Worm (Caenorhabditis elegans) whole organism, L4 larva: ENCODE results near the gene Y39A3B.7.

ENCODE experiments used
- F26F4.8 ChIP-seq: fragments of 200-800 bp; sonication (Bioruptor generic); conservative IDR thresholded peaks from 2 replicates; pipeline ENCODE4 v1.3.6; 2022; ENCODE audit warnings: missing genetic modification characterization, missing compliant biosample characterization
- F49E8.2 ChIP-seq: sonication (generic microtip); optimal IDR thresholded peaks from 2 replicates; lab custom pipeline; 2016; ENCODE audit warnings: missing compliant biosample characterization, mild to moderate bottlenecking, missing genetic modification characterization, borderline replicate concordance
- T20F7.1 ChIP-seq: fragments of 200-800 bp; sonication (Bioruptor generic); optimal IDR thresholded peaks from 2 replicates; lab custom pipeline; 2018; ENCODE audit warnings: mild to moderate bottlenecking, missing genetic modification characterization, missing compliant biosample characterization
- Y5F2A.4 ChIP-seq: fragments of 200-800 bp; sonication (Bioruptor generic); optimal IDR thresholded peaks from 2 replicates; lab custom pipeline; 2018; ENCODE audit warnings: mild to moderate bottlenecking, missing genetic modification characterization, missing compliant biosample characterization
- Y75B8A.6 ChIP-seq: fragments of 200-800 bp; sonication (Bioruptor generic); IDR thresholded peaks from 2 replicates; pipeline ENCODE4 v1.3.6; 2022; ENCODE audit warnings: missing genetic modification reagents, missing genetic modification characterization, missing compliant biosample characterization
- aha-1 ChIP-seq: fragments of 150-350 bp; peaks from one replicate; lab custom pipeline; 2014; ENCODE audit warnings: missing biosample characterization, missing genetic modification characterization
- arid-1 ChIP-seq: fragments of 200-800 bp; sonication (Bioruptor generic); conservative IDR thresholded peaks from 2 replicates; pipeline ENCODE4 v1.3.6; 2022; ENCODE audit warnings: missing genetic modification reagents, missing genetic modification characterization, missing compliant biosample characterization
- ceh-20 ChIP-seq: fragments of 200-800 bp; sonication (Bioruptor generic); IDR thresholded peaks from 2 replicates; pipeline ENCODE4 v1.3.6; 2022; ENCODE audit warnings: missing genetic modification reagents, missing genetic modification characterization, missing compliant biosample characterization
- ceh-32 ChIP-seq: sonication (generic microtip); optimal IDR thresholded peaks from 2 replicates; lab custom pipeline; 2016; ENCODE audit warnings: mild to moderate bottlenecking, missing genetic modification characterization, missing compliant biosample characterization; ENCODE audit not compliant: poor library complexity
- ceh-82 ChIP-seq: sonication (generic microtip); optimal IDR thresholded peaks from 2 replicates; lab custom pipeline; 2017; ENCODE audit warnings: missing biosample characterization, missing genetic modification characterization
- ctbp-1 ChIP-seq: fragments of 200-800 bp; sonication (Bioruptor generic); IDR thresholded peaks from 2 replicates; pipeline ENCODE4 v1.3.6; 2022; ENCODE audit warnings: missing genetic modification reagents, missing genetic modification characterization, missing compliant biosample characterization
- dmd-8 ChIP-seq: fragments of 200-800 bp; sonication (Bioruptor generic); IDR thresholded peaks from 2 replicates; pipeline ENCODE4 v1.3.6; 2022; ENCODE audit warnings: missing genetic modification characterization, missing compliant biosample characterization
- dmd-9 ChIP-seq: fragments of 200-800 bp; sonication (Bioruptor generic); IDR thresholded peaks from 2 replicates; pipeline ENCODE4 v1.3.6; 2022; ENCODE audit warnings: missing genetic modification reagents, missing genetic modification characterization, missing compliant biosample characterization
- hlh-30 ChIP-seq: sonication (generic microtip); optimal IDR thresholded peaks from 2 replicates; lab custom pipeline; 2017; ENCODE audit warnings: antibody characterized with exemption, mild to moderate bottlenecking, missing genetic modification characterization, missing compliant biosample characterization; ENCODE audit not compliant: insufficient read depth
- hmg-1.1 ChIP-seq: fragments of 200-800 bp; sonication (Bioruptor generic); IDR thresholded peaks from 2 replicates; pipeline ENCODE4 v1.3.6; 2022; ENCODE audit warnings: missing genetic modification reagents, missing genetic modification characterization, missing compliant biosample characterization
- lim-7 ChIP-seq: fragments of 200-800 bp; sonication (Bioruptor generic); IDR thresholded peaks from 2 replicates; pipeline ENCODE4 v1.3.6; 2022; ENCODE audit warnings: missing genetic modification characterization, missing compliant biosample characterization
- lin-1 ChIP-seq: fragments of 200-800 bp; sonication (Bioruptor generic); IDR thresholded peaks from 2 replicates; pipeline ENCODE4 v1.3.6; 2022; ENCODE audit warnings: missing genetic modification reagents, missing genetic modification characterization, missing compliant biosample characterization
- lin-15B ChIP-seq: fragments of 150-350 bp; sonication (generic microtip); optimal IDR thresholded peaks from 3 replicates; lab custom pipeline; 2014; ENCODE audit warnings: missing biosample characterization, missing genetic modification characterization
- lin-29 ChIP-seq: fragments of 200-800 bp; sonication (Bioruptor generic); IDR thresholded peaks from 2 replicates; pipeline ENCODE4 v1.3.6; 2022; ENCODE audit warnings: missing genetic modification reagents, missing genetic modification characterization, missing compliant biosample characterization
- lin-38 ChIP-seq: fragments of 200-800 bp; sonication (Bioruptor generic); IDR thresholded peaks from 2 replicates; pipeline ENCODE4 v1.3.6; 2022; ENCODE audit warnings: missing genetic modification reagents, missing genetic modification characterization, missing compliant biosample characterization
- lir-3 ChIP-seq: sonication (generic microtip); optimal IDR thresholded peaks from 2 replicates; lab custom pipeline; 2016; ENCODE audit warnings: mild to moderate bottlenecking, missing genetic modification characterization, missing compliant biosample characterization
- mes-2 ChIP-seq: sonication (generic microtip); optimal IDR thresholded peaks from 2 replicates; lab custom pipeline; 2016; ENCODE audit warnings: missing genotype, mild to moderate bottlenecking, missing genetic modification characterization, missing compliant biosample characterization; ENCODE audit not compliant: poor library complexity, severe bottlenecking
- mxl-3 ChIP-seq: fragments of 200-800 bp; sonication (Bioruptor generic); optimal IDR thresholded peaks from 2 replicates; lab custom pipeline; 2018; ENCODE audit warnings: mild to moderate bottlenecking, missing genetic modification characterization, missing compliant biosample characterization
- nhr-10 ChIP-seq: fragments of 150-350 bp; optimal IDR thresholded peaks from 2 replicates; lab custom pipeline; 2014; ENCODE audit warnings: missing biosample characterization, missing genetic modification characterization
- nhr-102 ChIP-seq: sonication (generic microtip); optimal IDR thresholded peaks from 2 replicates; lab custom pipeline; 2016; ENCODE audit warnings: mild to moderate bottlenecking, missing genetic modification characterization, moderate library complexity, missing compliant biosample characterization
- nhr-41 ChIP-seq: fragments of 200-800 bp; sonication (Bioruptor generic); IDR thresholded peaks from 2 replicates; pipeline ENCODE4 v1.3.6; 2022; ENCODE audit warnings: missing genetic modification reagents, missing genetic modification characterization, missing compliant biosample characterization
- nhr-6 ChIP-seq: fragments of 150-350 bp; optimal IDR thresholded peaks from 2 replicates; lab custom pipeline; 2014; ENCODE audit warnings: missing biosample characterization, missing genetic modification characterization
- nhr-76 ChIP-seq: fragments of 150-350 bp; optimal IDR thresholded peaks from 2 replicates; lab custom pipeline; 2014; ENCODE audit warnings: missing biosample characterization, missing genetic modification characterization
- pha-4 ChIP-seq, 2 experiments: fragments of 150-350 bp in 1 of 2; fragments of 200-800 bp in 1 of 2; sonication (Bioruptor generic) in 1 of 2; IDR thresholded peaks in 1 of 2; optimal IDR thresholded peaks in 1 of 2; 2 replicates each; pipeline versions ENCODE4 v1.3.6 to Lab custom; 2014 to 2022; ENCODE audit warnings: missing genetic modification characterization in 2 of 2, missing genetic modification reagents in 2 of 2, missing biosample characterization in 1 of 2, missing compliant biosample characterization in 1 of 2
- pqm-1 ChIP-seq: sonication (generic microtip); optimal IDR thresholded peaks from 2 replicates; lab custom pipeline; 2017; ENCODE audit warnings: missing biosample characterization, missing genetic modification characterization
- saeg-2 ChIP-seq: fragments of 200-800 bp; sonication (Bioruptor generic); IDR thresholded peaks from 2 replicates; pipeline ENCODE4 v1.3.6; 2022; ENCODE audit warnings: missing genetic modification reagents, missing genetic modification characterization, missing compliant biosample characterization
- sdz-12 ChIP-seq: fragments of 200-800 bp; sonication (Bioruptor generic); optimal IDR thresholded peaks from 2 replicates; lab custom pipeline; 2018; ENCODE audit warnings: mild to moderate bottlenecking, missing genetic modification characterization, missing compliant biosample characterization
- set-16 ChIP-seq: fragments of 200-800 bp; sonication (Bioruptor generic); IDR thresholded peaks from 2 replicates; pipeline ENCODE4 v1.3.6; 2022; ENCODE audit warnings: missing genetic modification reagents, missing genetic modification characterization, missing compliant biosample characterization
- snpc-1.2 ChIP-seq: fragments of 200-800 bp; sonication (Bioruptor generic); IDR thresholded peaks from 2 replicates; pipeline ENCODE4 v1.3.6; 2022; ENCODE audit warnings: missing genetic modification reagents, missing genetic modification characterization, missing compliant biosample characterization
- spr-1 ChIP-seq: sonication (generic microtip); optimal IDR thresholded peaks from 2 replicates; lab custom pipeline; 2016; ENCODE audit warnings: mild to moderate bottlenecking, missing genetic modification characterization, missing compliant biosample characterization
- tag-97 ChIP-seq: fragments of 200-800 bp; sonication (Bioruptor generic); IDR thresholded peaks from 2 replicates; pipeline ENCODE4 v1.3.6; 2022; ENCODE audit warnings: missing genetic modification characterization, missing compliant biosample characterization
- unc-130 ChIP-seq: sonication (generic microtip); optimal IDR thresholded peaks from 2 replicates; lab custom pipeline; 2016; ENCODE audit warnings: missing genetic modification reagents, missing genetic modification characterization, missing compliant biosample characterization
- unc-39 ChIP-seq: sonication (generic microtip); optimal IDR thresholded peaks from 2 replicates; lab custom pipeline; 2017; ENCODE audit warnings: missing biosample characterization, missing genetic modification characterization
- vab-7 ChIP-seq: fragments of 200-800 bp; sonication (Bioruptor generic); IDR thresholded peaks from 2 replicates; pipeline ENCODE4 v1.3.6; 2022; ENCODE audit warnings: missing genetic modification reagents, missing genetic modification characterization, missing compliant biosample characterization
- zfp-3 ChIP-seq: fragments of 200-800 bp; sonication (Bioruptor generic); conservative IDR thresholded peaks from 2 replicates; pipeline ENCODE4 v1.3.6; 2022; ENCODE audit warnings: missing genetic modification reagents, missing genetic modification characterization, missing compliant biosample characterization
- zip-2 ChIP-seq: fragments of 150-350 bp; optimal IDR thresholded peaks from 2 replicates; lab custom pipeline; 2014; ENCODE audit warnings: missing biosample characterization, missing genetic modification characterization
- ztf-7 ChIP-seq: fragments of 150-350 bp; optimal IDR thresholded peaks from 2 replicates; lab custom pipeline; 2014; ENCODE audit warnings: missing biosample characterization, missing genetic modification characterization

Gene Y39A3B.7

ce11 chrIII:2032327-2033093, 47.8 kb upstream of the Y39A3B.7 start (continued):
- no peak for TF ChIP-seq Y75B8A.6 (GFP tag; lab: Robert Waterston, UW)
- peak; percentile 67 for TF ChIP-seq F26F4.8
- no peak for TF ChIP-seq T20F7.1 (GFP tag; lab: Kevin White, UChicago)
- TF ChIP-seq nhr-76 (tag; lab: Kevin White, UChicago): no peak
- no peak for TF ChIP-seq nhr-6 (tag; lab: Kevin White, UChicago)
- TF ChIP-seq hlh-30: peak; percentile 0
- 0 out of 2 replicates have a peak, but pooled peaks have one; percentile 21 for TF ChIP-seq tag-97 (GFP tag; lab: Robert Waterston, UW)
- peak; percentile 50 for TF ChIP-seq nhr-102 (tag; lab: Kevin White, UChicago)
- peak; percentile 81 for TF ChIP-seq dmd-8 (GFP tag; lab: Robert Waterston, UW)
- peak; percentile 74 for TF ChIP-seq vab-7 (GFP tag; lab: Robert Waterston, UW)
- 0 out of 2 replicates have a peak, but pooled peaks have one; percentile 8 for TF ChIP-seq ceh-20 (GFP tag; lab: Robert Waterston, UW)
- peak; percentile 21; the same call in 1 of the 2 replicates for TF ChIP-seq set-16 (GFP tag; lab: Robert Waterston, UW)
- no peak for TF ChIP-seq Y5F2A.4 (GFP tag; lab: Kevin White, UChicago)
- peak; percentile 73 for TF ChIP-seq snpc-1.2
- peak; percentile 71 for TF ChIP-seq pha-4 (GFP tag; IDR thresholded peaks at IDR 0.05; lab: Robert Waterston, UW)
- no peak for TF ChIP-seq pha-4 (tag; optimal IDR thresholded peaks at IDR 0.05; lab: Kevin White, UChicago)
- peak; percentile 70 for TF ChIP-seq mes-2 (tag; lab: Kevin White, UChicago)
- TF ChIP-seq, all 104 proteins: peak for 40

ce11 chrIII:2031746-2032145, 47.0 kb upstream of the Y39A3B.7 start:
- TF ChIP-seq lin-38 (GFP tag; lab: Robert Waterston, UW) (peak; percentile 47), vab-7 (GFP tag; lab: Robert Waterston, UW) (0 out of 2 replicates have a peak, but pooled peaks have one; percentile 15), dmd-8 (GFP tag; lab: Robert Waterston, UW) (0 out of 2 replicates have a peak, but pooled peaks have one; percentile 40), zfp-3 (GFP tag; lab: Robert Waterston, UW) (peak; percentile 29; the same call in 1 of the 2 replicates), lim-7 (GFP tag; lab: Robert Waterston, UW) (peak; percentile 74), pqm-1 (no peak), ztf-7 (no peak), arid-1 (0 out of 2 replicates have a peak, but pooled peaks have one; percentile 22), aha-1 (peak; percentile 4)

- TF ChIP-seq lir-3 (tag; lab: Kevin White, UChicago) (no peak), unc-130 (GFP tag; lab: Kevin White, UChicago) (peak; percentile 1), mxl-3 (GFP tag; lab: Kevin White, UChicago) (no peak), dmd-8 (GFP tag; lab: Robert Waterston, UW) (peak; percentile 86), ceh-82 (tag; lab: Kevin White, UChicago) (no peak), nhr-41 (peak; percentile 63; the same call in 1 of the 2 replicates), spr-1 (no peak), F49E8.2 (tag; lab: Kevin White, UChicago) (no peak), snpc-1.2 (peak; percentile 58; the same call in 1 of the 2 replicates), sdz-12 (GFP tag; lab: Kevin White, UChicago) (no peak), T20F7.1 (GFP tag; lab: Kevin White, UChicago) (no peak), nhr-6 (tag; lab: Kevin White, UChicago) (no peak), lin-15B (tag; lab: Kevin White, UChicago) (no peak), pqm-1 (no peak), saeg-2 (no peak), lin-29 (GFP tag; lab: Robert Waterston, UW) (no peak), Y75B8A.6 (GFP tag; lab: Robert Waterston, UW) (peak; percentile 58; the same call in 1 of the 2 replicates), ceh-32 (no peak), lin-1 (GFP tag; lab: Robert Waterston, UW) (0 out of 2 replicates have a peak, but pooled peaks have one; percentile 45), dmd-9 (GFP tag; lab: Robert Waterston, UW) (no peak), vab-7 (GFP tag; lab: Robert Waterston, UW) (peak; percentile 80), zip-2 (tag; lab: Kevin White, UChicago) (no peak), nhr-102 (tag; lab: Kevin White, UChicago) (no peak), unc-39 (no peak), nhr-10 (tag; lab: Kevin White, UChicago) (no peak), hmg-1.1 (GFP tag; lab: Robert Waterston, UW) (no peak), ctbp-1 (GFP tag; lab: Robert Waterston, UW) (peak; percentile 42)
Measured at ce11 chrIII:2030776-2031565, 46.2 kb upstream of the Y39A3B.7 start.
